ENCODE assay signal across 5 worm cellular contexts in the genomic region with DNA sequence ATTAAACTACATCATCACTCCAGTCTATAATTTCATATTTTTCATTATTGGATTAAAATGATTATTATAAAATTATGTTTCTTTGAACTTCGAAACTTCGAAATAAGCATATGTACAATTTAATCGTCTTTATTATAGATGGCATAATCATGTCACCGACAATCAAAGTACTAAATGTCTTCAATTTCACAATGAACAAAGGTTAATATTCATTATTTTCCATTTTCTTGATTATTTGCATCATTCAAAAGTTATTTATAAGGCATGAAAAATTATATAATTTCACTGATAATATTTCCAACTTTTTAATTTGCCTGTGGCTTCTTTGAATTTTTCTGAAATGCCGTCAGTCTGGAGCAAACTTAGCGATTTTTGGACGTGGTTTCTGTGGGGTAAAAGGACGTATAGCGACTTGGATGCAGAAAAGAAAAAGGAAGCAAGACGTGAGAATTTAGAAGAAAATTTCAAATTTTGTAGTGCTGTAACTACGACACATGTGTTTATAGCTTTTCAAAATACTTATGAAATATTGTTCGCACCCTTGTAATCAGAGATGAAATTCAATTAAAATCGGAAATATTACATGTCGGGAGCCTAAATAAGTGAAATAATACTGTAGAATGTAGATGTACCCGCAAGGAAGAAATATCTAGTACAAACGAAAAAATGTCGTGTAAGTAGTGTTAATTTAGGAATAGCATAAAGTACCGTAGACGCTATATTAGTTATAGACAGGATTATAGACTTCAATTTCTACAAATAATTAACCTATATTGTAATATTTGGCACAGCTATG.
TF ChIP-seq lines count a peak whose summit lies in the region.

Gene F17C11.13, plus strand, starts transcription at position 243 of the 796 bp plus-strand sequence.

TF ChIP-seq in whole organism, L1 larva, 84 proteins besides CTCF, POLR2A, EP300 and RAD21:
- TF ChIP-seq jun-1 (tag; optimal IDR thresholded peaks at IDR 0.05; lab: Kevin White, UChicago) (no peak), unc-130 (tag; optimal IDR thresholded peaks at IDR 0.05; lab: Kevin White, UChicago) (no peak), efl-1 (optimal IDR thresholded peaks at IDR 0.05; lab: Kevin White, UChicago) (no peak), efl-1 (GFP tag; optimal IDR thresholded peaks at IDR 0.05 in 1 of 2; lab: Kevin White, UChicago) (peak in 1 of 2 experiments; percentile 34), elt-2 (tag; optimal IDR thresholded peaks at IDR 0.05; lab: Kevin White, UChicago) (peak; percentile 11), dpl-1 (GFP tag; optimal IDR thresholded peaks at IDR 0.05; lab: Kevin White, UChicago) (no peak)

TF ChIP-seq in whole organism, L2 larva, 48 proteins besides CTCF, POLR2A, EP300 and RAD21:
- TF ChIP-seq unc-55 (GFP tag; optimal IDR thresholded peaks at IDR 0.05; lab: Kevin White, UChicago) (no peak), fos-1 (tag; optimal IDR thresholded peaks at IDR 0.05; lab: Kevin White, UChicago) (peak; percentile 14)

TF ChIP-seq in whole organism, L3 larva, 47 proteins besides CTCF, POLR2A, EP300 and RAD21:
- peak; percentile 59 for TF ChIP-seq elt-2 (tag; optimal IDR thresholded peaks at IDR 0.05; lab: Kevin White, UChicago)
- no peak for TF ChIP-seq nhr-43 (tag; optimal IDR thresholded peaks at IDR 0.05; lab: Kevin White, UChicago; ENCODE audit: poor library complexity, severe bottlenecking)
- no peak for TF ChIP-seq nhr-28 (tag; optimal IDR thresholded peaks at IDR 0.05; lab: Kevin White, UChicago)
- peak; percentile 32 for TF ChIP-seq pqm-1 (tag; optimal IDR thresholded peaks at IDR 0.05; lab: Kevin White, UChicago)
- no peak for TF ChIP-seq jun-1 (tag; optimal IDR thresholded peaks at IDR 0.05; lab: Kevin White, UChicago)

TF ChIP-seq in whole organism, L4 larva, 104 proteins besides CTCF, POLR2A, EP300 and RAD21:
- peak; percentile 8 for TF ChIP-seq hlh-11 (tag; optimal IDR thresholded peaks at IDR 0.05; lab: Kevin White, UChicago)
- TF ChIP-seq mep-1 (tag; optimal IDR thresholded peaks at IDR 0.05; lab: Kevin White, UChicago) = peak; percentile 59
- TF ChIP-seq lin-39 (tag; optimal IDR thresholded peaks at IDR 0.05; lab: Kevin White, UChicago) = no peak
- no peak for TF ChIP-seq tra-1 (GFP tag; IDR thresholded peaks at IDR 0.05; lab: Robert Waterston, UW)
- TF ChIP-seq dve-1 (tag; optimal IDR thresholded peaks at IDR 0.05; lab: Kevin White, UChicago; ENCODE audit: insufficient read depth) = peak; percentile 36
- TF ChIP-seq unc-62 (GFP tag; optimal IDR thresholded peaks at IDR 0.05 in 1 of 2; lab: Kevin White, UChicago) = peak in 1 of 2 experiments; percentile 97
- TF ChIP-seq unc-62 (tag; optimal IDR thresholded peaks at IDR 0.05; lab: Kevin White, UChicago) = no peak
- peak; percentile 39 for TF ChIP-seq nhr-77 (tag; optimal IDR thresholded peaks at IDR 0.05; lab: Kevin White, UChicago)
- no peak for TF ChIP-seq unc-130 (GFP tag; optimal IDR thresholded peaks at IDR 0.05; lab: Kevin White, UChicago)
- TF ChIP-seq pqm-1 (tag; optimal IDR thresholded peaks at IDR 0.05; lab: Kevin White, UChicago) = peak; percentile 39
- no peak for TF ChIP-seq ama-1 (optimal IDR thresholded peaks at IDR 0.05; lab: Kevin White, UChicago)
- TF ChIP-seq aha-1 (tag; lab: Kevin White, UChicago) = peak; percentile 98
- TF ChIP-seq lsy-2 (tag; optimal IDR thresholded peaks at IDR 0.05; lab: Kevin White, UChicago) = no peak
- no peak for TF ChIP-seq duxl-1 (tag; optimal IDR thresholded peaks at IDR 0.05; lab: Kevin White, UChicago; ENCODE audit: poor library complexity)
- TF ChIP-seq dmd-8 (GFP tag; IDR thresholded peaks at IDR 0.05; lab: Robert Waterston, UW) = no peak
- 0 out of 2 replicates have a peak, but pooled peaks have one; percentile 19 for TF ChIP-seq zfp-3 (GFP tag; conservative IDR thresholded peaks at IDR 0.05; lab: Robert Waterston, UW)
- TF ChIP-seq hif-1 (tag; optimal IDR thresholded peaks at IDR 0.05; lab: Kevin White, UChicago) = no peak
- TF ChIP-seq dmd-6 (GFP tag; IDR thresholded peaks at IDR 0.05; lab: Robert Waterston, UW) = peak; percentile 23; the same call in 1 of the 2 replicates
- TF ChIP-seq Y5F2A.4 (GFP tag; optimal IDR thresholded peaks at IDR 0.05; lab: Kevin White, UChicago) = no peak
- no peak for TF ChIP-seq daf-16 (GFP tag; optimal IDR thresholded peaks at IDR 0.05; lab: Kevin White, UChicago)
- peak; percentile 17 for TF ChIP-seq daf-16 (tag; optimal IDR thresholded peaks at IDR 0.05; lab: Kevin White, UChicago)

TF ChIP-seq in whole organism, young adult, 124 proteins besides CTCF, POLR2A, EP300 and RAD21:
- no peak for TF ChIP-seq B0019.2 (GFP tag; conservative IDR thresholded peaks at IDR 0.05; lab: Robert Waterston, UW)
- TF ChIP-seq T26A5.8 (tag; optimal IDR thresholded peaks at IDR 0.05; lab: Kevin White, UChicago) = no peak
- TF ChIP-seq nhr-80 (tag; optimal IDR thresholded peaks at IDR 0.05; lab: Kevin White, UChicago) = peak; percentile 29
